Fruit fly (Drosophila melanogaster): ENCODE measurements around the gene CG6766.
A peak's percentile ranks its signal among the peaks of the same experiment; 100 is the strongest.

CG6766 gene

dm6 chr2L:12030552-12031131 is 9.8 kb downstream of the CG6766 start:
- no peak for TF ChIP-seq EcR (GFP tag; optimal IDR thresholded peaks at IDR 0.05)
- no peak for TF ChIP-seq CG12605 (GFP tag; IDR thresholded peaks at IDR 0.05)
- no peak for TF ChIP-seq Pif1A (GFP tag; optimal IDR thresholded peaks at IDR 0.05)
- no peak for TF ChIP-seq gl (tag; optimal IDR thresholded peaks at IDR 0.05)
- TF ChIP-seq D1 (tag; optimal IDR thresholded peaks at IDR 0.05): no peak
- TF ChIP-seq Ets98B (GFP tag; IDR thresholded peaks at IDR 0.05): no peak
- TF ChIP-seq CG34367 (tag; optimal IDR thresholded peaks at IDR 0.05): no peak
- no peak for TF ChIP-seq rn (GFP tag; IDR thresholded peaks at IDR 0.05)
- TF ChIP-seq Pif1B (GFP tag; optimal IDR thresholded peaks at IDR 0.05): no peak
- TF ChIP-seq Snoo (tag; optimal IDR thresholded peaks at IDR 0.05): no peak
- TF ChIP-seq CG15710 (tag; optimal IDR thresholded peaks at IDR 0.05): no peak
- TF ChIP-seq CG8301 (tag; optimal IDR thresholded peaks at IDR 0.05): no peak
- TF ChIP-seq CG8159 (tag; optimal IDR thresholded peaks at IDR 0.05): no peak
- no peak for TF ChIP-seq CG10348 (GFP tag; IDR thresholded peaks at IDR 0.05)
- TF ChIP-seq CG17806 (tag; optimal IDR thresholded peaks at IDR 0.05): no peak
- TF ChIP-seq CG9948 (tag; optimal IDR thresholded peaks at IDR 0.05): no peak
- no peak for TF ChIP-seq CG14655 (GFP tag; optimal IDR thresholded peaks at IDR 0.05)
- TF ChIP-seq CG32121 (GFP tag; IDR thresholded peaks at IDR 0.05): no peak
- TF ChIP-seq CG13204 (GFP tag; optimal IDR thresholded peaks at IDR 0.05): no peak

- TF ChIP-seq fd96Ca (GFP tag; IDR thresholded peaks at IDR 0.05) (no peak), D1 (tag; optimal IDR thresholded peaks at IDR 0.05) (no peak), CG10348 (GFP tag; IDR thresholded peaks at IDR 0.05) (no peak), EcR (GFP tag; optimal IDR thresholded peaks at IDR 0.05) (no peak), Snoo (tag; optimal IDR thresholded peaks at IDR 0.05) (no peak), CG8159 (tag; optimal IDR thresholded peaks at IDR 0.05) (no peak), CG12605 (GFP tag; IDR thresholded peaks at IDR 0.05) (no peak), rn (GFP tag; IDR thresholded peaks at IDR 0.05) (no peak), CG13204 (GFP tag; optimal IDR thresholded peaks at IDR 0.05) (no peak), CG8301 (tag; optimal IDR thresholded peaks at IDR 0.05) (no peak), CG32121 (GFP tag; IDR thresholded peaks at IDR 0.05) (no peak), CG4496 (GFP tag; IDR thresholded peaks at IDR 0.05) (no peak), CG14655 (GFP tag; optimal IDR thresholded peaks at IDR 0.05) (no peak)
Measured at dm6 chr2L:12029594-12030197, 10.8 kb downstream of the CG6766 start.

- TF ChIP-seq CG9948 (tag; optimal IDR thresholded peaks at IDR 0.05): no peak
- TF ChIP-seq EcR (GFP tag; optimal IDR thresholded peaks at IDR 0.05): peak; percentile 58
Measured at dm6 chr2L:12028808-12029207, 11.7 kb downstream of the CG6766 start.

- TF ChIP-seq gl (tag; optimal IDR thresholded peaks at IDR 0.05) (no peak), CG8301 (tag; optimal IDR thresholded peaks at IDR 0.05) (no peak), Pif1B (GFP tag; optimal IDR thresholded peaks at IDR 0.05) (no peak), CG17806 (tag; optimal IDR thresholded peaks at IDR 0.05) (no peak), CG15710 (tag; optimal IDR thresholded peaks at IDR 0.05) (no peak), CG34367 (tag; optimal IDR thresholded peaks at IDR 0.05) (no peak), fd96Ca (GFP tag; IDR thresholded peaks at IDR 0.05) (no peak), rn (GFP tag; IDR thresholded peaks at IDR 0.05) (no peak), CG32121 (GFP tag; IDR thresholded peaks at IDR 0.05) (no peak), EcR (GFP tag; optimal IDR thresholded peaks at IDR 0.05) (no peak), CG14655 (GFP tag; optimal IDR thresholded peaks at IDR 0.05) (no peak), Ets98B (GFP tag; IDR thresholded peaks at IDR 0.05) (no peak), CG13204 (GFP tag; optimal IDR thresholded peaks at IDR 0.05) (no peak), CG9948 (tag; optimal IDR thresholded peaks at IDR 0.05) (no peak), CG10348 (GFP tag; IDR thresholded peaks at IDR 0.05) (no peak), Snoo (tag; optimal IDR thresholded peaks at IDR 0.05) (no peak), D1 (tag; optimal IDR thresholded peaks at IDR 0.05) (no peak)
Measured at dm6 chr2L:12028102-12028501, 12.4 kb downstream of the CG6766 start.

- TF ChIP-seq Pif1B (GFP tag; optimal IDR thresholded peaks at IDR 0.05) (no peak), CG9948 (tag; optimal IDR thresholded peaks at IDR 0.05) (no peak), CG32121 (GFP tag; IDR thresholded peaks at IDR 0.05) (no peak)
Measured at dm6 chr2L:12027435-12027834, 13.1 kb downstream of the CG6766 start, which contains the start of gene dmGlut. Gene dmGlut, plus strand, starts transcription at chr2L:12027438.

dm6 chr2L:12026458-12027431 is 13.7 kb downstream of the CG6766 start:
- TF ChIP-seq rn (GFP tag; IDR thresholded peaks at IDR 0.05) (peak; percentile 60), fd96Ca (GFP tag; IDR thresholded peaks at IDR 0.05) (peak; percentile 87), CG10348 (GFP tag; IDR thresholded peaks at IDR 0.05) (no peak), CG8301 (tag; optimal IDR thresholded peaks at IDR 0.05) (peak; percentile 48), Pif1B (GFP tag; optimal IDR thresholded peaks at IDR 0.05) (peak; percentile 77), CG4496 (GFP tag; IDR thresholded peaks at IDR 0.05) (peak; percentile 88), CG13204 (GFP tag; optimal IDR thresholded peaks at IDR 0.05) (peak; percentile 65), EcR (GFP tag; optimal IDR thresholded peaks at IDR 0.05) (peak; percentile 64), Ets98B (GFP tag; IDR thresholded peaks at IDR 0.05) (peak; percentile 77), gl (tag; optimal IDR thresholded peaks at IDR 0.05) (peak; percentile 93), Snoo (tag; optimal IDR thresholded peaks at IDR 0.05) (peak; percentile 58), CG17806 (tag; optimal IDR thresholded peaks at IDR 0.05) (peak; percentile 61), Pif1A (GFP tag; optimal IDR thresholded peaks at IDR 0.05) (peak; percentile 63), D1 (tag; optimal IDR thresholded peaks at IDR 0.05) (no peak), CG15710 (tag; optimal IDR thresholded peaks at IDR 0.05) (peak; percentile 70), CG8159 (tag; optimal IDR thresholded peaks at IDR 0.05) (peak; percentile 79), CG14655 (GFP tag; optimal IDR thresholded peaks at IDR 0.05) (peak; percentile 79), CG12605 (GFP tag; IDR thresholded peaks at IDR 0.05) (peak; percentile 94), CG32121 (GFP tag; IDR thresholded peaks at IDR 0.05) (peak; percentile 82), CG34367 (tag; optimal IDR thresholded peaks at IDR 0.05) (peak; percentile 50), CG9948 (tag; optimal IDR thresholded peaks at IDR 0.05) (peak; percentile 51)
